Worm (Caenorhabditis elegans): ENCODE measurements around the gene far-1.

ce11 chrIII:9075539-9075938 is 5.4 kb downstream of the far-1 start, which contains the start of gene F02A9.7:
- TF ChIP-seq pha-2 (tag; optimal IDR thresholded peaks at IDR 0.05), result no peak
- TF ChIP-seq pag-3 (tag; optimal IDR thresholded peaks at IDR 0.05; ENCODE audit: borderline replicate concordance), result no peak
